Worm (Caenorhabditis elegans): ENCODE measurements around the gene srg-34.

DNA sequence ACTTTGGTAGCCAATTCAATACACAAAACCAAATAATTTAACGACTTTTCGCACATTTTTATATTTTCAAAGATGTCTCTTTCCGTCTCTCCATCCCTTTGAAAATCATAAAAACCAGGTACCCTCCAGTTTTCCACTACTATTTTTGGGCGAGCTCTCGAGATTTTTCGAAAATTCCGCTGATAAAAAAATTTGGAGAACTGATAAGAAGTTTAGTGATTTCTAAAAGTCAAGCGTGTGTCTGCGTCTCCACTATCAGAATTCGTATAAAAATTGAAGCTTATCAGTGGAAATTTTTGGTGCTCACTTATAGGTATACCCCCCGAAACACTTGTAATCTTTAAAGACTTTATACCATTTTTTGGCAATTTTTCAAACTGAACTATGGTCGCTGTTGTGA is 48.2 kb downstream of the srg-34 start, which contains the start of gene hmit-1.1:
- TF ChIP-seq ama-1 (optimal IDR thresholded peaks at IDR 0.05) (no peak), flt-1 (GFP tag; IDR thresholded peaks at IDR 0.05) (no peak), tra-4 (tag; optimal IDR thresholded peaks at IDR 0.05) (no peak), ceh-13 (GFP tag; optimal IDR thresholded peaks at IDR 0.05) (no peak), B0310.2 (tag; optimal IDR thresholded peaks at IDR 0.05) (no peak), scrt-1 (GFP tag; IDR thresholded peaks at IDR 0.05) (no peak), tbx-11 (GFP tag; IDR thresholded peaks at IDR 0.05) (no peak), hmg-4 (GFP tag; optimal IDR thresholded peaks at IDR 0.05) (no peak), sea-1 (GFP tag; conservative IDR thresholded peaks at IDR 0.05) (no peak), hnd-1 (tag; optimal IDR thresholded peaks at IDR 0.05) (no peak), aly-1 (tag; optimal IDR thresholded peaks at IDR 0.05) (no peak), pes-1 (GFP tag; IDR thresholded peaks at IDR 0.05) (no peak), F13C5.2 (tag; optimal IDR thresholded peaks at IDR 0.05) (no peak), ets-7 (tag; optimal IDR thresholded peaks at IDR 0.05) (no peak)

Measured in whole organism, early embryonic.